Worm (Caenorhabditis elegans): ENCODE measurements around the gene F09E5.12.

F09E5.12 gene

DNA sequence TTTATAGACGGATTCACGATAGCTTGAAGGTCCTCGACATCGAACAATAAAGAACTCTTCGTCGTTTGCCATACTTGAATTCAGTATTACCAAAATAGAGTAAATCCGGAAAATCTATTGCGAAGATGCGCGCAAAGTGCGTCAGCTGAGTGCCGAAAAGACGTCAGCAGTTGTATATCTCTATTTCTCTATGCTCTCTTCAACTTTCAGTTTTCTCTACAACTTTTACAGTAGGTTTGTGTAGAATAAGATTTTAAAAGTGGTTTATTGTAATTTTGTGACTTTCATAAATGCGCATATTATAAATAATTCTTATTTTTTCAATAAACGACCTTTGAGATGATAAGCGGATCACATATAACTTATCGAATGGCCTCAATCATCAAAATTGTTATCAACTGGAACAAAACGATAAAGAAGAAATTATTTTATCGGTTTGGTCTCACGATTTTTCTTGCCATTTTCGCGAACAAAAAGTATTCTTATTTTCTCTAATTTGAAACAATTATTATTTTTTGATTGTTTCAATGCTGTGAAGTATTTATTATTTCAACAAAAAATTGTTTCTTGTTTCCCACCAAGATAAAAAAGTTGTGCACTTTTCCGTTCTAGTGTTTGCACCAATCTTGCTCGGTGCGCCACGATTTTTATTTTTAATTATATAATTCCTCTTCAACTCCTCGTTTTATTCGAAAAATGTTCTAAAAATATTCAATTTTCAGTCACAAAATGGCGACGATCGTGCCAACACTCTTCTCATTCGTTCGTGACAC is 2.9 kb upstream of the F09E5.12 start, which contains the start of the genes agt-2 and F09E5.3 (continued):
- TF ChIP-seq nhr-77 (tag; optimal IDR thresholded peaks at IDR 0.05): peak; percentile 61
- TF ChIP-seq nhr-6 (tag; optimal IDR thresholded peaks at IDR 0.05): peak; percentile 92
- TF ChIP-seq ceh-16 (tag; optimal IDR thresholded peaks at IDR 0.05): peak; percentile 86
- TF ChIP-seq ceh-82 (tag; optimal IDR thresholded peaks at IDR 0.05): peak; percentile 24
- TF ChIP-seq mab-5 (tag; optimal IDR thresholded peaks at IDR 0.05): peak; percentile 94
- TF ChIP-seq dmd-4 (tag; optimal IDR thresholded peaks at IDR 0.05): no peak
- TF ChIP-seq zag-1 (tag; optimal IDR thresholded peaks at IDR 0.05): peak; percentile 74
- TF ChIP-seq ama-1 (optimal IDR thresholded peaks at IDR 0.05): peak; percentile 71
- peak; percentile 50 for TF ChIP-seq R02D3.7 (tag; optimal IDR thresholded peaks at IDR 0.05)
- TF ChIP-seq unc-39 (tag; optimal IDR thresholded peaks at IDR 0.05): no peak
- TF ChIP-seq gmeb-1 (tag; optimal IDR thresholded peaks at IDR 0.05): peak; percentile 92
- TF ChIP-seq lin-39 (tag; optimal IDR thresholded peaks at IDR 0.05): no peak
- peak; percentile 95 for TF ChIP-seq sma-9 (GFP tag; optimal IDR thresholded peaks at IDR 0.05)
- TF ChIP-seq sma-9 (tag; optimal IDR thresholded peaks at IDR 0.05): no peak
- peak; percentile 86 for TF ChIP-seq nhr-21 (tag; optimal IDR thresholded peaks at IDR 0.05)
- TF ChIP-seq nhr-25 (tag; optimal IDR thresholded peaks at IDR 0.05): peak; percentile 96
- peak; percentile 94 for TF ChIP-seq crh-2 (tag; optimal IDR thresholded peaks at IDR 0.05)

DNA sequence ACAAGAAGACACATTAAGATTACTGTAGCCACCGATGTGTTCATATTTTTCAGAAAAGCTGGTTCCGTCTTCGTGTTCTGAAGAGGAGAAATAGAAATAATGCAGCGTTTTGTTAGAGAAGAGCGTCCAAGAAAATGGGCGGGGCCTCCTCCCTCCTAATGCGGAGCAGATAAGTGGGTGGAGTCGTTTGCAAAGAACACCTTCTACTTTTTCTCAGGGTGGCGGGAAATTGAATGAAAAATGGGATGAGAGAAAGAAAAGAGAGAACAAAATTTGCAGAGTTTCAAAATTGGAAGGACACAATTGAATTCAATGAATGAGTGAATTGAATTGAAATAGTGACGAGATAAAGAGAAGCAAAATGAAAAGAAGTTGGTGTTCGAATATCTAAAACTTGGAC is 4.9 kb downstream of the F09E5.12 start, which contains the start of gene F09E5.16:
TSS of gene F09E5.16 (minus strand) at position 101 of the 400 bp plus-strand sequence.
- no peak for TF ChIP-seq lin-39 (tag; optimal IDR thresholded peaks at IDR 0.05)
- no peak for TF ChIP-seq gmeb-1 (tag; optimal IDR thresholded peaks at IDR 0.05)

DNA sequence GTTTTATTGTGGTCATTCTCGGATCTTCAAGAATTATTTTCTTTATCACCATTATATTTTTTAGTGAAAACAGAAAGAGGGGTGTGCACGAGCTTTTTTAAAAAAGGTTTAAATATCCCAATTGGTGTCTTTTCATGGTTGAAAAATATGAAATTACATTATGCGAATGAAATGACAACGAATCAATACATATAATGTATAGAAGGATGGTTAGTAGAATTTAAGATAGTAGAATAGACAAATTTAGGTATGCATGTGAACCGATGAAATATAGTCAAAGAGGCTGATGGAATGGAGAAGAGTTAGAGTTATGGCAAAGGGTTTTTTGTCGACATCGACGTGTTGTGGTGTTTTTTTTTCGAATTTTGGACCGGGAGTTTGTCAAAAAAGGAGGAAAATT is 6.0 kb downstream of the F09E5.12 start:
- TF ChIP-seq alr-1 (tag; optimal IDR thresholded peaks at IDR 0.05) (no peak), snpc-4 (tag; optimal IDR thresholded peaks at IDR 0.05) (no peak), elt-1 (tag; optimal IDR thresholded peaks at IDR 0.05) (no peak), ztf-1 (GFP tag; conservative IDR thresholded peaks at IDR 0.05) (no peak), sma-3 (GFP tag; optimal IDR thresholded peaks at IDR 0.05) (no peak), lin-11 (tag; optimal IDR thresholded peaks at IDR 0.05) (no peak), dmd-4 (tag; optimal IDR thresholded peaks at IDR 0.05) (no peak), ceh-16 (tag; optimal IDR thresholded peaks at IDR 0.05) (no peak), nhr-10 (tag; optimal IDR thresholded peaks at IDR 0.05) (no peak), elt-3 (tag; optimal IDR thresholded peaks at IDR 0.05) (no peak), lsy-2 (tag; optimal IDR thresholded peaks at IDR 0.05) (no peak), zag-1 (tag; optimal IDR thresholded peaks at IDR 0.05) (no peak), nhr-237 (tag; optimal IDR thresholded peaks at IDR 0.05) (no peak), nhr-6 (tag; optimal IDR thresholded peaks at IDR 0.05) (no peak), peb-1 (tag; optimal IDR thresholded peaks at IDR 0.05) (no peak)

DNA sequence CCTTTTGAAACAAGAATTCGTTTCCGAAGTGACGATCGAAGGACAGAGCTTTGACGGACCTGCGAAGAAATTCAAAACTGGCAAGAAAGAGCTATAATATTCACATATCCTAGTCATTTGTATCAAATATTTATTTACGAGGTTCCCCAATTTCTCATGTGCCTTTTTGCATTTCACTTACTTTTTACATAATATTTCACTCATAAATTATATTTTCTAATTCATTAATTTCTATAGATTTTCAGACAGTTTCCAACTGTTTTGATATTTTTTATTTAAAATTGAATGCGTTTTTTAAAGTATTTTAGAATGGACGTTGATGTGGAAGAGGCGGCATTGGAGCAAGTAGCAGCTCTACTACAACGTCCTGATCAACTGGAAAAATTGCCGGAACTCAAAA is 11.3 kb downstream of the F09E5.12 start, which contains the start of gene sec-6:
TSS of gene sec-6 (plus strand) at position 301 of the 400 bp plus-strand sequence.
- TF ChIP-seq ceh-16 (tag; optimal IDR thresholded peaks at IDR 0.05) (no peak), ztf-11 (tag; optimal IDR thresholded peaks at IDR 0.05) (no peak), unc-55 (GFP tag; optimal IDR thresholded peaks at IDR 0.05) (no peak), ZK546.5 (tag; optimal IDR thresholded peaks at IDR 0.05) (no peak), egl-27 (tag; optimal IDR thresholded peaks at IDR 0.05) (no peak), peb-1 (tag; optimal IDR thresholded peaks at IDR 0.05) (no peak), alr-1 (tag; optimal IDR thresholded peaks at IDR 0.05) (no peak), aly-2 (tag; optimal IDR thresholded peaks at IDR 0.05) (no peak), mab-5 (tag; optimal IDR thresholded peaks at IDR 0.05) (no peak)

DNA sequence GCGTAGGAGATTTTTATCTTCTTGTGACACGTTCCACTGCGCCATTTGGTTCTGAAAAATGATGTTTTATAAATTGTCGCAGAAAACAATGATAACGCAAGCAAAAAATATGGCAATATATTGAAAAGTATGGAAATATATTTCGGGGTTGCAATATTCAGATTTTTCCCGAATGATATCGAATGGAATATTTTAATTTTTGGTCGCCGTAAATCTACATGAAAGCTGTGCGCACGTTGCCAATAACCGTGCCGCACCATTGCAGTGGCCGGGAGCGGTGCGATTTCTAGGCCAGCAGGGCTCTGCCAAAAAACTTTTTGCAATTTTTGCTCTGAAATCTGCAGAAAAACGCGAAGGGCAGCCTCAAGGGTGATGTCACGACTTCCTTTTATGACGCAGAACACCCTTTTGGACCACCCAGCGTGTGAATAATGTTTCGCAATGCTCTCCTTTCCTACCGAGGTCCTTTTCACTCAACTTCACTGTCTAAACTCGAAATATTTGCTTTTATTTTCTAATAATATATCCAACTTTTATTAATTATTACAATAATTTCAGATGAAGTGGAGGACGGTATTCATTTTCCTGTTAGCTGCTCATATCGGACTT is 12.3 kb downstream of the F09E5.12 start, which contains the start of the genes F09E5.11 and bmy-1:
TSS of gene F09E5.11 (minus strand) at position 51 of the 609 bp plus-strand sequence.
TSS of gene bmy-1 (plus strand) at position 559 of the 609 bp plus-strand sequence.
- TF ChIP-seq Y55F3AM.14 (GFP tag; optimal IDR thresholded peaks at IDR 0.05) (peak; percentile 61), ztf-1 (GFP tag; conservative IDR thresholded peaks at IDR 0.05) (no peak), nhr-6 (tag; optimal IDR thresholded peaks at IDR 0.05) (no peak), nhr-21 (tag; optimal IDR thresholded peaks at IDR 0.05) (peak; percentile 64), ztf-4 (tag; optimal IDR thresholded peaks at IDR 0.05) (peak; percentile 63), lin-13 (GFP tag; optimal IDR thresholded peaks at IDR 0.05) (peak; percentile 86), ceh-82 (tag; optimal IDR thresholded peaks at IDR 0.05) (peak; percentile 43), unc-55 (GFP tag; optimal IDR thresholded peaks at IDR 0.05) (peak; percentile 94), lsy-2 (tag; optimal IDR thresholded peaks at IDR 0.05) (peak; percentile 59 to 85), zag-1 (tag; optimal IDR thresholded peaks at IDR 0.05) (peak; percentile 72), ceh-16 (tag; optimal IDR thresholded peaks at IDR 0.05) (peak; percentile 19), egl-27 (tag; optimal IDR thresholded peaks at IDR 0.05) (no peak), nhr-129 (tag; optimal IDR thresholded peaks at IDR 0.05) (peak; percentile 80), unc-62 (GFP tag; optimal IDR thresholded peaks at IDR 0.05) (no peak), nhr-12 (tag; optimal IDR thresholded peaks at IDR 0.05) (no peak), C34F6.9 (tag; optimal IDR thresholded peaks at IDR 0.05) (peak; percentile 84), F13H6.1 (tag; optimal IDR thresholded peaks at IDR 0.05) (peak; percentile 83), mbf-1 (tag; optimal IDR thresholded peaks at IDR 0.05) (no peak), blmp-1 (tag; optimal IDR thresholded peaks at IDR 0.05; ENCODE audit: insufficient read depth) (peak; percentile 10), alr-1 (tag; optimal IDR thresholded peaks at IDR 0.05) (no peak), elt-1 (tag; optimal IDR thresholded peaks at IDR 0.05) (no peak), lin-11 (tag; optimal IDR thresholded peaks at IDR 0.05) (peak; percentile 89), R02D3.7 (tag; optimal IDR thresholded peaks at IDR 0.05) (peak; percentile 87)

Measured in whole organism, L2 larva.